Worm (Caenorhabditis elegans): ENCODE results near the gene mltn-12.

mltn-12 gene

DNA sequence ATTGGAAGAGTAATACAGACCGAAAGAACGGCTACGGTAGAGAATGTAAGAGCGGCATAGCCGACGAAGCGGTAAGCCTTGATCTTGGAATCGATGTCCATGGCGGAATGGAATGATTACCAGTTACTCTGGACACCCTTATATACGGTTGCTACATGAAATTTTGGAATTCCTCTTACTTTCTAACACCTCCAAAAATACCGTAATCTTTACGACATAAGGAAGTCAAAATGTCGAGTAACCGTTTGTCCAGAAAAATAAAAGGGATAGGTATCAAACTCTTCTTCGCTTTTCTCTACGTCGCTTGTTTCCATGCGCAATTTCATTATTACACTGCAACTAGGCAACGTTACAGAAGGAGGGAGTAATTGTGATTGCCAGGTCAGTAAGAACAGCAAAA, 13.2 kb upstream of the mltn-12 start, which contains the start of gene col-119:
Gene col-119, minus strand, starts transcription at position 101 of the 400 bp plus-strand sequence.
- TF ChIP-seq Y116A8C.19 (tag; optimal IDR thresholded peaks at IDR 0.05; ENCODE audit: borderline replicate concordance), result no peak
- TF ChIP-seq vab-15 (tag; optimal IDR thresholded peaks at IDR 0.05), result no peak
- no peak for TF ChIP-seq efl-1 (optimal IDR thresholded peaks at IDR 0.05)
- TF ChIP-seq efl-1 (GFP tag; optimal IDR thresholded peaks at IDR 0.05 in 1 of 2), result no peak
- no peak for TF ChIP-seq sup-37 (GFP tag; optimal IDR thresholded peaks at IDR 0.05)
- TF ChIP-seq nhr-77 (tag; optimal IDR thresholded peaks at IDR 0.05), result no peak
- no peak for TF ChIP-seq ceh-8 (GFP tag; optimal IDR thresholded peaks at IDR 0.05)
- TF ChIP-seq blmp-1 (tag; optimal IDR thresholded peaks at IDR 0.05), result no peak

DNA sequence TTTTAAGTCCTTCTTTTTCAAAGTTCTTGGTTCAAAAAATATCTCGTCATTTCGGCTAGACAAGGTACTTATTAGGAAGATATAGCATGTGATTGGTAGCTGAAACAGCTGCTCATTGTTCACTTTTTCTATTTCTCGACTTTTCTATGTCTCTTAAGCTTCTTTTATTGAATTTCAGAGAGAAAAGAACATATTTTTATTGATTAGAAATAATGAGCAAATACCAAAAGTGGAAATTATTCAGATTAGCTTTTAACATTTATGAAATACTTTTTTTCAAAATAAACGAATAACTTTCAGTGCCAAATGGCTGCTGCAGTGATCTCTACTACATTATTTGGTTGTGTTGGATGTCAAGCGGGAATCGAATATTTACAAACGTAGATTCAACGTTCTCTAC, 8.3 kb upstream of the mltn-12 start, which contains the start of gene nstp-1:
Gene nstp-1, plus strand, starts transcription at position 301 of the 400 bp plus-strand sequence.
- TF ChIP-seq irx-1 (tag; optimal IDR thresholded peaks at IDR 0.05), result no peak
- TF ChIP-seq zip-4 (GFP tag; optimal IDR thresholded peaks at IDR 0.05), result no peak
- no peak for TF ChIP-seq C04F5.9 (tag; optimal IDR thresholded peaks at IDR 0.05)
- TF ChIP-seq nhr-85 (tag), result no peak
- TF ChIP-seq zag-1 (tag; optimal IDR thresholded peaks at IDR 0.05), result no peak
- TF ChIP-seq hlh-17 (GFP tag; optimal IDR thresholded peaks at IDR 0.05; ENCODE audit: borderline replicate concordance), result no peak

DNA sequence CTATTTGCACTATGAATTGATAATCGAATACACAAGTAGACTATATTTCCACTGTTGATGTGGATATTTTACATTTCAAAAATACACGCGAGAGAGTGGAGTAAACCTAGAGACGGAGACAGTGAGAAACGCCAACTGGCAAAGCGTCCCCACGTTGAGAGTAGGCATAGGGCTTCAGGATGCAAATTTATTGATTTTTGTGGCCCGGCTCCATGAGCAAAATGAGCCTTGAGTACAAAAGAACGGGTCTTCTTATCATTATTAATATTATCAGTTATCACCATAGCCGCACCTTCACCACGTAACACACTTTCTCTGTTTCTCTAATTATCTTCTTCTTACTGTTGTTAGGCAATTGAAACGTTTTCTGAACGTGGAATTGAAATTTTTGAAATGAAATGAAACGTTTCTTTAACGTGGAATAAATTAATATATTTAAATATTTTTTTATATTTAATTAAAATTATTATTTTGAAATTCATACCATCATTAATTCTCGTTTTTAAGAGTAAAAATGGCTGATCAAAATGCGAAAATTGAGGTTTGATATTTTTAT, 6.0 kb upstream of the mltn-12 start, which contains the start of gene bre-1:
Gene bre-1, plus strand, starts transcription at position 506 of the 556 bp plus-strand sequence.
- peak; percentile 24 for TF ChIP-seq rnt-1 (tag; optimal IDR thresholded peaks at IDR 0.05)
- TF ChIP-seq efl-1 (optimal IDR thresholded peaks at IDR 0.05), result no peak
- TF ChIP-seq efl-1 (GFP tag; optimal IDR thresholded peaks at IDR 0.05 in 1 of 2), result peak in 1 of 2 experiments; percentile 83
- peak; percentile 47 for TF ChIP-seq elt-2 (tag; optimal IDR thresholded peaks at IDR 0.05)
- no peak for TF ChIP-seq nhr-85 (tag)

DNA sequence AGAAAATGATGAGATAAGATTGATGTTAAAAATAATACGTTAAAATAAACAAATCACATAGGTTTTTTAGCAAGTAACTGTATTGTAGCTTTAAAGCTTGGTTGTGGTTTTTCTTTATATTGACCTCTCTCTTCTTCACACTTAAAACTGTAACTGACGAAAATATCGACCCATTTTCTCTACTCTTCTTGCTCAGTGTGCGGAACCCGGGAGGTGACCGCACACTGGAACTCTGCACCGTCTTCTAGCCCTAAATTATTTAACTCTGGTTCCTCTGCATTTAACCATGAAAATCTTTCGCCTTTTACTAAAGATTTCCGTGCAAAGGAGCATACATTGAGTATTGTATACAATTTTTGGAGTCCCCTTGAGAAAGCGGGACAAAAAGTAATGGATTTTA, 1.6 kb downstream of the mltn-12 start:
- no peak for TF ChIP-seq ama-1 (optimal IDR thresholded peaks at IDR 0.05)
- no peak for TF ChIP-seq lir-3 (tag; optimal IDR thresholded peaks at IDR 0.05; ENCODE audit: poor library complexity)
- TF ChIP-seq pag-3 (tag; optimal IDR thresholded peaks at IDR 0.05; ENCODE audit: borderline replicate concordance, insufficient read depth), result no peak
- no peak for TF ChIP-seq nhr-85 (tag)
- no peak for TF ChIP-seq lin-39 (tag; optimal IDR thresholded peaks at IDR 0.05)
- TF ChIP-seq snu-23 (GFP tag; optimal IDR thresholded peaks at IDR 0.05), result no peak
- TF ChIP-seq nhr-237 (tag; optimal IDR thresholded peaks at IDR 0.05), result no peak
- TF ChIP-seq hlh-17 (GFP tag; optimal IDR thresholded peaks at IDR 0.05; ENCODE audit: borderline replicate concordance), result no peak
- no peak for TF ChIP-seq fkh-4 (tag; optimal IDR thresholded peaks at IDR 0.05; ENCODE audit: borderline replicate concordance)
- no peak for TF ChIP-seq vab-15 (tag; optimal IDR thresholded peaks at IDR 0.05)

DNA sequence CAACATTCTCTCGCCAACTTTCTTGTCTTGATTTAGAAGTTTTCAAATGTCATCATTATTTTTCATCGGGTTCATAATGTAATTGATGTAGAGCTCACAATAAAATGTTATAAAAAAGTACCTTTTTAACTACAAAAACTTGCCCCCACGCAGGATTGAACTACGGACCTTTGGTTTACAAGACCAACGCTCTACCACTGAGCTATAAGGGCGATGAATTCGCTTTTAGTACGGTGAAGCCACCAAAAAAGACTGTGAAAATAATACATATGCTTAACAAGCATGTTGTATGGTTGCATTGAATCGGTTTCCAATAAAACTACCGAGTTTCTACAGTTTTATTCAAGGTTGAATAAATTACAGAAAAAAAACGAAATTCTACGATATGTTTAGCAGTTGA, 7.8 kb downstream of the mltn-12 start:
- TF ChIP-seq swsn-7 (tag; optimal IDR thresholded peaks at IDR 0.05) (no peak), pax-3 (tag; optimal IDR thresholded peaks at IDR 0.05) (no peak), nhr-77 (tag; optimal IDR thresholded peaks at IDR 0.05) (no peak), egl-13 (tag; optimal IDR thresholded peaks at IDR 0.05) (no peak), pag-3 (tag; optimal IDR thresholded peaks at IDR 0.05; ENCODE audit: borderline replicate concordance, insufficient read depth) (no peak), lin-39 (tag; optimal IDR thresholded peaks at IDR 0.05) (no peak), lir-3 (tag; optimal IDR thresholded peaks at IDR 0.05; ENCODE audit: poor library complexity) (no peak), dpl-1 (GFP tag; optimal IDR thresholded peaks at IDR 0.05) (no peak), sup-37 (GFP tag; optimal IDR thresholded peaks at IDR 0.05) (no peak), fkh-4 (tag; optimal IDR thresholded peaks at IDR 0.05; ENCODE audit: borderline replicate concordance) (no peak), skn-1 (tag; optimal IDR thresholded peaks at IDR 0.05) (no peak), nhr-84 (tag; optimal IDR thresholded peaks at IDR 0.05) (no peak), unc-98 (GFP tag; IDR thresholded peaks at IDR 0.05) (no peak), lsy-2 (tag; optimal IDR thresholded peaks at IDR 0.05) (no peak)

DNA sequence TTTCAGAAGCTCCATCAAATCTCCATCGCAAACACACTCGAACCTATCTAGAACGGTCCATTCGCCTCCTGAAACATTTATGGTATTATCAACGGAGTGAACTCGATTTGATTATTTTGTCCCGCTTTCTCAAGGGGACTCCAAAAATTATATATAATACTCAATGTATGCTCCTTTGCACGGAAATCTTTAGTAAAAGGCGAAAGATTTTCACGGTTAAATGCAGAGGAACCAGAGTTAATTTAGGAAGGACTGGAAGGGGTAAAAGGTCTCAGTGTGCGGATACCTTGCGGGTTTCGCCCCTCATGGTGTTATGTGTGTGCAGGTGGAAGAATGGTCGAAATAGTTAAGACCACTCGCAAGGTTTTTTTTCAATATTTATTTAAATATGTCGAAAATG, 8.3 kb downstream of the mltn-12 start:
- peak; percentile 79 for TF ChIP-seq snpc-4 (tag; optimal IDR thresholded peaks at IDR 0.05)
- no peak for TF ChIP-seq nhr-71 (tag; optimal IDR thresholded peaks at IDR 0.05)

Data from whole organism, L1 larva.